Worm (Caenorhabditis elegans) whole organism, young adult: ENCODE measurements around the gene gut-2.

Source experiments
- B0019.2 ChIP-seq: fragments of 200-800 bp; sonication (Bioruptor generic); conservative IDR thresholded peaks from 2 replicates; pipeline ENCODE4 v1.3.6; 2022; ENCODE audit warnings: missing genetic modification reagents, missing genetic modification characterization, missing compliant biosample characterization
- B0261.1 ChIP-seq: sonication (generic microtip); optimal IDR thresholded peaks from 2 replicates; lab custom pipeline; 2016; ENCODE audit warnings: mild to moderate bottlenecking, missing genetic modification characterization, moderate library complexity, missing compliant biosample characterization
- B0336.3 ChIP-seq: fragments of 200-800 bp; sonication (Bioruptor generic); IDR thresholded peaks from 2 replicates; pipeline ENCODE4 v1.3.6; 2022; ENCODE audit warnings: missing genetic modification characterization, missing compliant biosample characterization
- C06A6.2 ChIP-seq: fragments of 200-800 bp; sonication (Bioruptor generic); conservative IDR thresholded peaks from 2 replicates; pipeline ENCODE4 v1.3.6; 2022; ENCODE audit warnings: missing genetic modification characterization, missing compliant biosample characterization
- C17E4.6 ChIP-seq: fragments of 200-800 bp; sonication (Bioruptor generic); IDR thresholded peaks from 2 replicates; pipeline ENCODE4 v1.3.6; 2022; ENCODE audit warnings: missing genetic modification reagents, missing genetic modification characterization, missing compliant biosample characterization
- F23B12.7 ChIP-seq: sonication (generic microtip); optimal IDR thresholded peaks from 2 replicates; lab custom pipeline; 2017; ENCODE audit warnings: missing genetic modification characterization, mild to moderate bottlenecking, missing compliant biosample characterization, antibody characterized with exemption, moderate library complexity; ENCODE audit not compliant: insufficient read depth
- F37B4.10 ChIP-seq: fragments of 200-800 bp; sonication (Bioruptor generic); IDR thresholded peaks from 2 replicates; pipeline ENCODE4 v1.3.6; 2022; ENCODE audit warnings: missing genetic modification characterization, missing compliant biosample characterization
- K12H6.12 ChIP-seq: fragments of 200-800 bp; sonication (Bioruptor generic); optimal IDR thresholded peaks from 2 replicates; lab custom pipeline; 2018; ENCODE audit warnings: mild to moderate bottlenecking, missing genetic modification characterization, missing compliant biosample characterization
- Y67H2A.10 ChIP-seq: fragments of 200-800 bp; sonication (Bioruptor generic); conservative IDR thresholded peaks from 2 replicates; pipeline ENCODE4 v1.3.6; 2022; ENCODE audit warnings: missing genetic modification reagents, missing genetic modification characterization, missing compliant biosample characterization
- ama-1 ChIP-seq, 3 experiments: fragments of 150-350 bp in 1 of 3; sonication (generic microtip) in 2 of 3; optimal IDR thresholded peaks; 2 replicates each; lab custom pipeline; 2014 to 2018; ENCODE audit warnings: missing biosample characterization in 2 of 3, missing genetic modification characterization in 2 of 3, missing genetic modification reagents in 2 of 3
- atf-7 ChIP-seq: sonication (generic microtip); optimal IDR thresholded peaks from 2 replicates; lab custom pipeline; 2017; ENCODE audit warnings: mild to moderate bottlenecking, missing genetic modification characterization, missing compliant biosample characterization
- attf-3 ChIP-seq: fragments of 200-800 bp; sonication (Bioruptor generic); conservative IDR thresholded peaks from 2 replicates; pipeline ENCODE4 v1.3.6; 2022; ENCODE audit warnings: missing genetic modification reagents, missing genetic modification characterization, missing compliant biosample characterization
- attf-5 ChIP-seq: fragments of 200-800 bp; sonication (Bioruptor generic); optimal IDR thresholded peaks from 2 replicates; lab custom pipeline; 2018; ENCODE audit warnings: mild to moderate bottlenecking, missing genetic modification characterization, missing compliant biosample characterization
- attf-6 ChIP-seq: fragments of 200-800 bp; sonication (Bioruptor generic); IDR thresholded peaks from 2 replicates; pipeline ENCODE4 v1.3.6; 2022; ENCODE audit warnings: missing genetic modification reagents, missing genetic modification characterization, missing compliant biosample characterization
- cebp-1 ChIP-seq, 2 experiments: fragments of 200-800 bp in 1 of 2; sonication (Bioruptor generic) in 1 of 2; sonication (generic microtip) in 1 of 2; IDR thresholded peaks in 1 of 2; optimal IDR thresholded peaks in 1 of 2; 2 replicates each; pipeline versions ENCODE4 v1.3.6 to Lab custom; 2017 to 2022; ENCODE audit warnings: missing compliant biosample characterization in 2 of 2, missing genetic modification characterization in 2 of 2, mild to moderate bottlenecking in 1 of 2, missing genetic modification reagents in 1 of 2, moderate library complexity in 1 of 2
- ceh-58 ChIP-seq: fragments of 200-800 bp; sonication (Bioruptor generic); IDR thresholded peaks from 2 replicates; pipeline ENCODE4 v1.3.6; 2022; ENCODE audit warnings: missing genetic modification characterization, missing compliant biosample characterization
- ceh-91 ChIP-seq: fragments of 200-800 bp; sonication (Bioruptor generic); IDR thresholded peaks from 2 replicates; pipeline ENCODE4 v1.3.6; 2022; ENCODE audit warnings: missing genetic modification reagents, missing genetic modification characterization, missing compliant biosample characterization
- dox-1 ChIP-seq: fragments of 200-800 bp; sonication (Bioruptor generic); IDR thresholded peaks from 2 replicates; pipeline ENCODE4 v1.3.6; 2022; ENCODE audit warnings: missing genetic modification reagents, missing genetic modification characterization, missing compliant biosample characterization
- hlh-26 ChIP-seq: fragments of 200-800 bp; sonication (Bioruptor generic); conservative IDR thresholded peaks from 2 replicates; pipeline ENCODE4 v1.3.6; 2022; ENCODE audit warnings: missing genetic modification reagents, missing genetic modification characterization, missing compliant biosample characterization
- hmg-1.2 ChIP-seq: fragments of 200-800 bp; sonication (Bioruptor generic); IDR thresholded peaks from 2 replicates; pipeline ENCODE4 v1.3.6; 2022; ENCODE audit warnings: missing genetic modification reagents, missing genetic modification characterization, missing compliant biosample characterization
- hmg-20 ChIP-seq: fragments of 200-800 bp; sonication (Bioruptor generic); IDR thresholded peaks from 2 replicates; pipeline ENCODE4 v1.3.6; 2022; ENCODE audit warnings: missing genetic modification reagents, missing genetic modification characterization, missing compliant biosample characterization
- lag-1 ChIP-seq: fragments of 200-800 bp; sonication (Bioruptor generic); IDR thresholded peaks from 2 replicates; pipeline ENCODE4 v1.3.6; 2022; ENCODE audit warnings: missing genetic modification reagents, missing genetic modification characterization, missing compliant biosample characterization
- let-526 ChIP-seq: fragments of 200-800 bp; sonication (Bioruptor generic); IDR thresholded peaks from 2 replicates; pipeline ENCODE4 v1.3.6; 2022; ENCODE audit warnings: missing genetic modification reagents, missing genetic modification characterization, missing compliant biosample characterization
- lin-40 ChIP-seq: sonication (generic microtip); optimal IDR thresholded peaks from 2 replicates; lab custom pipeline; 2016; ENCODE audit warnings: missing genetic modification characterization, mild to moderate bottlenecking, missing compliant biosample characterization, missing genotype, missing genetic modification reagents
- lsl-1 ChIP-seq: fragments of 200-800 bp; sonication (Bioruptor generic); optimal IDR thresholded peaks from 2 replicates; lab custom pipeline; 2018; ENCODE audit warnings: mild to moderate bottlenecking, missing genetic modification characterization, moderate library complexity, missing compliant biosample characterization
- lsy-27 ChIP-seq: sonication (generic microtip); optimal IDR thresholded peaks from 2 replicates; lab custom pipeline; 2017; ENCODE audit warnings: missing genetic modification characterization, mild to moderate bottlenecking, missing compliant biosample characterization, antibody characterized with exemption, missing genotype, borderline replicate concordance; ENCODE audit not compliant: insufficient read depth
- nfya-1 ChIP-seq: sonication (generic microtip); optimal IDR thresholded peaks from 2 replicates; lab custom pipeline; 2017; ENCODE audit warnings: antibody characterized with exemption, missing compliant biosample characterization, missing genetic modification characterization, borderline replicate concordance; ENCODE audit not compliant: insufficient read depth
- nfya-2 ChIP-seq: fragments of 200-800 bp; sonication (Bioruptor generic); IDR thresholded peaks from 2 replicates; pipeline ENCODE4 v1.3.6; 2022; ENCODE audit warnings: missing genetic modification reagents, missing genetic modification characterization, missing compliant biosample characterization
- nhr-120 ChIP-seq: fragments of 200-800 bp; sonication (Bioruptor generic); IDR thresholded peaks from 2 replicates; pipeline ENCODE4 v1.3.6; 2022; ENCODE audit warnings: missing genetic modification characterization, missing compliant biosample characterization
- nhr-90 ChIP-seq: sonication (generic microtip); optimal IDR thresholded peaks from 2 replicates; lab custom pipeline; 2016; ENCODE audit warnings: missing genotype, mild to moderate bottlenecking, missing genetic modification characterization, missing compliant biosample characterization
- repo-1 ChIP-seq: sonication (generic microtip); optimal IDR thresholded peaks from 2 replicates; lab custom pipeline; 2017; ENCODE audit warnings: mild to moderate bottlenecking, missing genetic modification characterization, missing compliant biosample characterization
- sea-2 ChIP-seq: fragments of 200-800 bp; sonication (Bioruptor generic); IDR thresholded peaks from 2 replicates; pipeline ENCODE4 v1.3.6; 2022; ENCODE audit warnings: missing genetic modification characterization, missing compliant biosample characterization
- snpc-1.3 ChIP-seq: sonication (generic microtip); optimal IDR thresholded peaks from 2 replicates; lab custom pipeline; 2017; ENCODE audit warnings: missing genetic modification characterization, mild to moderate bottlenecking, missing compliant biosample characterization, antibody characterized with exemption, moderate library complexity, missing genotype, missing genetic modification reagents; ENCODE audit not compliant: insufficient read depth
- snpc-4 ChIP-seq, 5 experiments: fragments of 150-350 bp in 1 of 5; sonication (generic microtip) in 4 of 5; optimal IDR thresholded peaks; 2 replicates each; lab custom pipeline; 2014 to 2018; ENCODE audit warnings: missing genetic modification characterization in 5 of 5, missing biosample characterization in 3 of 5, antibody characterized with exemption in 2 of 5, mild to moderate bottlenecking in 2 of 5, missing compliant biosample characterization in 2 of 5, missing genotype in 2 of 5, moderate library complexity in 2 of 5, missing genetic modification reagents in 1 of 5
- somi-1 ChIP-seq: fragments of 200-800 bp; sonication (Bioruptor generic); optimal IDR thresholded peaks from 2 replicates; lab custom pipeline; 2018; ENCODE audit warnings: mild to moderate bottlenecking, missing genetic modification characterization, missing compliant biosample characterization
- tbp1 ChIP-seq: fragments of 200-800 bp; sonication (Bioruptor generic); optimal IDR thresholded peaks from 2 replicates; lab custom pipeline; 2018; ENCODE audit warnings: mild to moderate bottlenecking, missing genetic modification characterization, missing compliant biosample characterization
- unc-62 ChIP-seq: fragments of 150-350 bp; optimal IDR thresholded peaks from 2 replicates; lab custom pipeline; 2014; ENCODE audit warnings: missing biosample characterization, missing genetic modification reagents, missing genetic modification characterization
- xnd-1 ChIP-seq: sonication (generic microtip); optimal IDR thresholded peaks from 2 replicates; lab custom pipeline; 2016; ENCODE audit warnings: missing genotype, missing genetic modification reagents, missing genetic modification characterization, missing compliant biosample characterization

gut-2 gene

DNA sequence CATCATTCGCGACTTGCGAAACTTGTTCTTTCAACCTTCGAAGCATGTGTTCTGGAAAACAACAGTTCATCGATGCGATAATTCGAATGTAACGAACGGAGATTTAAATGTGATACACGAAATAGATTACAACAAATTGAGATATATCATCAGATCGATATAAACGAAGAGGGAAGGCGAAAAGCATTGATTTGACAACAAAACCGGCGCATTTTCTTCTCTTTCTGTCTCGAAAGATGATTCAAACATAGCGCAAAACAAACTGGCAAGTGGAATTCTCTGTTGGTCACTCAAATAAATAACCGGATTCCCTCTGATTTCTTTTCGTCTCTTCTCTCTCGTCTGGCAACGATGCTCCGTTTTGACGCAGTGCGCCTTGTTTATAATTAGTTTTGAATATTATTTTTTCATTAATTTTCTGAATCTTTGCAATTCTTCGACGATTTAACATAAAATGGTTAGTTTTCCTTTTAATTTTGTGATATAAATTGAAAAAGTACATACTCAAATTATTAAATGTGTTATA is at the start of gene gut-2, which contains the start of gene eea-1:
Gene gut-2 (plus strand): TSS at position 369 of the 526 bp plus-strand sequence.
Gene eea-1 (minus strand): TSS at position 51 of the 526 bp plus-strand sequence.
- peak; percentile 65; the same call in 1 of the 2 replicates for TF ChIP-seq dox-1 (GFP tag; lab: Robert Waterston, UW)
- TF ChIP-seq hmg-1.2 (GFP tag; lab: Robert Waterston, UW): peak; percentile 29; the same call in 1 of the 2 replicates
- peak; percentile 5 for TF ChIP-seq K12H6.12
- TF ChIP-seq lsl-1 (GFP tag; lab: Kevin White, UChicago): peak; percentile 32
- TF ChIP-seq tbp1 (GFP tag; lab: Kevin White, UChicago): peak; percentile 7
- TF ChIP-seq F23B12.7 (tag; lab: Kevin White, UChicago): peak; percentile 32
- TF ChIP-seq lin-40 (tag; lab: Kevin White, UChicago): peak; percentile 26
- no peak for TF ChIP-seq snpc-4 (GFP tag; optimal IDR thresholded peaks at IDR 0.05; lab: Kevin White, UChicago)
- TF ChIP-seq snpc-4 (tag; optimal IDR thresholded peaks at IDR 0.05; lab: Kevin White, UChicago): peak in 1 of 4 experiments; percentile 50
- TF ChIP-seq nhr-120 (GFP tag; lab: Robert Waterston, UW): no peak
- no peak for TF ChIP-seq cebp-1 (GFP tag; IDR thresholded peaks at IDR 0.05; lab: Robert Waterston, UW)
- TF ChIP-seq cebp-1 (tag; optimal IDR thresholded peaks at IDR 0.05; lab: Kevin White, UChicago): peak; percentile 7
- no peak for TF ChIP-seq nhr-90 (tag; lab: Kevin White, UChicago)
- TF ChIP-seq repo-1: no peak
- peak; percentile 98 for TF ChIP-seq attf-3

DNA sequence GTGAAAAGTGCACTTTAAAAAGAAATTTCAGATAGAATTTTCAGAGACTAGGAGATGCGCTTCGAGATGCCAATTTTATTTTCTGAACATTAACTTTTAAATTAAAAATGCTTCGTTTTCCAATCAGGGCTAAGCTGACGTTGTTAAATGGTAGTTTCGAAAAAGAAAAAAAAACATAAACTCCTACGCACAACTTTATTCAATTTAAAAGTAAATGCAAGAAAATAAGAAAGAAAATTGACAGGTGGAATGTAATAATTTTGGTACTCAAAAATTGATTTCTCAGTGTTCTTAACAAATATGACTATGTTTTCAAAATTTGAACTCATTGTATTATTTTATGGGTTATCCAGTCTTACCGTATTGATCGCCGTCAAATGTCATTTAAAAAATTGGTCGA is 44.2 kb upstream of the gut-2 start, which contains the start of gene lurp-2:
Gene lurp-2 (plus strand): TSS at position 301 of the 400 bp plus-strand sequence.
- TF ChIP-seq K12H6.12 (no peak), let-526 (GFP tag; lab: Robert Waterston, UW) (no peak), sea-2 (no peak), C06A6.2 (no peak), nfya-2 (GFP tag; lab: Robert Waterston, UW) (no peak), lag-1 (GFP tag; lab: Robert Waterston, UW) (no peak), snpc-1.3 (tag; lab: Kevin White, UChicago) (no peak), Y67H2A.10 (GFP tag; lab: Robert Waterston, UW) (no peak), unc-62 (GFP tag; lab: Kevin White, UChicago) (no peak), hmg-20 (GFP tag; lab: Robert Waterston, UW) (no peak), B0261.1 (tag; lab: Kevin White, UChicago) (no peak), ceh-91 (GFP tag; lab: Robert Waterston, UW) (no peak), nfya-1 (tag; lab: Kevin White, UChicago) (no peak), B0336.3 (no peak)

DNA sequence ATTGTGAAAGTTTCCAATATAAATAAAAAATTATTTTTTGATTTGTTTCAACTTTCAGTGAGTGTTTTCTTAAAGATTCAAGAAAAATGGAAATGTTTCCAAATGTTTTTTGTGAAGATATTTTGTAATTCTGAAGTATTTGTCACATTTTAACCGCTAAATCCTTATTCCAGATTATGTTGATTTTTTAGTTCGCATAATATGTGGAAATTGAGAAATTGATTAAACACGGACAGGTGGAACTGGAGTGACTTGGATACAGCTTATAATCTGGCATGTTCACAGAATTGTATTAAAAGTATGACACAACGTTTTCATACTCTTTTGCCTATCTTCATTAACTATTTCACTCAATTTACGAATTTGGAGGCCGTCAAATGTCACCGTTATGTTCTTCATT is 42.0 kb upstream of the gut-2 start, which contains the start of gene lurp-3:
Gene lurp-3 (plus strand): TSS at position 301 of the 400 bp plus-strand sequence.
- TF ChIP-seq hlh-26 (GFP tag; lab: Robert Waterston, UW) (no peak), atf-7 (no peak), nfya-1 (tag; lab: Kevin White, UChicago) (no peak), snpc-1.3 (tag; lab: Kevin White, UChicago) (no peak), nhr-120 (GFP tag; lab: Robert Waterston, UW) (no peak), xnd-1 (tag; lab: Kevin White, UChicago) (no peak), cebp-1 (GFP tag; IDR thresholded peaks at IDR 0.05; lab: Robert Waterston, UW) (no peak), cebp-1 (tag; optimal IDR thresholded peaks at IDR 0.05; lab: Kevin White, UChicago) (no peak), K12H6.12 (no peak), somi-1 (no peak)
- TF ChIP-seq, all 124 proteins: peak for 0

DNA sequence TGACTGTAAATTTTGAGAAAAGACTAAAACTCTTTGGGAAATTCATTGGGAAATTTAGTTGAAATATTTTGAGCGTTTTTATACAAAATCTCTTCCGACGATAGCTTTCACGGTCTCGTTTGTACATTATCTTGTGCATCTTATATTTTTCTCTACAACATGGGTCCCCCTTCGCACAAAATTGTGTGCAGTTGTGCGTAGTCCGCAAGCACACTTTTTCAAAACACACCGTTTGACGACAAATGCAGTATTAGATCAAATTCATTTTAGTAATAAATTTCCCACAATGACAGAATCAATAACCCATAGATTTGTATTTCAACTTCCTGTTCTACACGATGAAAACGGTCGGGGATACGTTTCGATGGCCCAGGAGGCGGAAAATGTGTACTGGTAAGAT is 39.6 kb upstream of the gut-2 start, which contains the start of gene F25H9.2:
Gene F25H9.2 (plus strand): TSS at position 226 of the 400 bp plus-strand sequence.
- TF ChIP-seq hmg-1.2 (GFP tag; lab: Robert Waterston, UW): no peak
- TF ChIP-seq B0336.3: no peak
- no peak for TF ChIP-seq unc-62 (GFP tag; lab: Kevin White, UChicago)
- no peak for TF ChIP-seq ceh-58 (GFP tag; lab: Robert Waterston, UW)
- TF ChIP-seq lsy-27: no peak
- TF ChIP-seq ama-1 (optimal IDR thresholded peaks at IDR 0.05; lab: Kevin White, UChicago): no peak
- TF ChIP-seq ama-1 (GFP tag; optimal IDR thresholded peaks at IDR 0.05; lab: Kevin White, UChicago): no peak
- no peak for TF ChIP-seq attf-5 (GFP tag; lab: Kevin White, UChicago)
- no peak for TF ChIP-seq F37B4.10 (GFP tag; lab: Robert Waterston, UW)
- TF ChIP-seq attf-6 (GFP tag; lab: Robert Waterston, UW): no peak
- TF ChIP-seq nfya-2 (GFP tag; lab: Robert Waterston, UW): no peak
- TF ChIP-seq B0019.2 (GFP tag; lab: Robert Waterston, UW): no peak
- TF ChIP-seq C17E4.6: no peak
